Worm (Caenorhabditis elegans) whole organism, early embryonic: ENCODE results near the gene F41C3.1.

Experiments used
- F13C5.2 ChIP-seq: sonication (generic microtip); optimal IDR thresholded peaks from 2 replicates; lab custom pipeline; 2017; ENCODE audit warnings: mild to moderate bottlenecking, missing genetic modification characterization, inconsistent platforms, missing compliant biosample characterization
- ama-1 ChIP-seq: fragments of 150-350 bp; optimal IDR thresholded peaks from 2 replicates; lab custom pipeline; 2014
- ceh-36 ChIP-seq: sonication (generic microtip); optimal IDR thresholded peaks from 2 replicates; lab custom pipeline; 2016; ENCODE audit warnings: missing genetic modification characterization, inconsistent platforms, missing compliant biosample characterization
- flt-1 ChIP-seq: fragments of 200-800 bp; sonication (Bioruptor generic); IDR thresholded peaks from 2 replicates; pipeline ENCODE4 v1.3.6; 2022; ENCODE audit warnings: missing genetic modification characterization, missing compliant biosample characterization
- pes-1 ChIP-seq: fragments of 200-800 bp; sonication (Bioruptor generic); IDR thresholded peaks from 2 replicates; pipeline ENCODE4 v1.3.6; 2022; ENCODE audit warnings: missing genetic modification reagents, missing genetic modification characterization, missing compliant biosample characterization
- tbx-11 ChIP-seq: fragments of 200-800 bp; sonication (Bioruptor generic); IDR thresholded peaks from 2 replicates; pipeline ENCODE4 v1.3.6; 2022; ENCODE audit warnings: missing genetic modification characterization, missing compliant biosample characterization
- tbx-37 ChIP-seq: fragments of 200-800 bp; sonication (Bioruptor generic); conservative IDR thresholded peaks from 2 replicates; pipeline ENCODE4 v1.3.6; 2022; ENCODE audit warnings: missing genetic modification reagents, missing genetic modification characterization, missing compliant biosample characterization
- tra-4 ChIP-seq: sonication (generic microtip); optimal IDR thresholded peaks from 2 replicates; lab custom pipeline; 2017; ENCODE audit warnings: missing genetic modification characterization, missing compliant biosample characterization

DNA sequence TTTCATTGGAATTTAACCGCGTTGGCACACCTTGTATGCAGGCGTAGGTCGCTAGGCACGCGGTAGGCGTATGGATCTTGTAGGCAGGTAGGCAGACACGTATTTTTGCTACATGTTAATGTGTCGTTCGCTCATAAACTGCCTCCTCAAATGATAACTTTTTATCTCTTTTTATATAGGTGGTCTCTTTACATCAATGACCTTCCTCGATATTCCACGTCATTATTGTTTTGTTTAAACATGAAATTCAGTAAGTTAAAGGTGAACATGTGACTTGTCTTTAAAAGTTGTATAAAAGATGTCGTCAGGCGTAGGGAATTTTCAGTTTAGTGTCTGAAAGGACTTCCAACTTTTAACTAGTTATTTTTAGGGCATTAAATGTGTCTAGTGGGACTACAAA is 4.4 kb upstream of the F41C3.1 start:
- no peak for TF ChIP-seq ama-1 (lab: Kevin White, UChicago)
- TF ChIP-seq flt-1 (GFP tag; lab: Robert Waterston, UW), result no peak
- TF ChIP-seq tra-4 (tag; lab: Kevin White, UChicago), result no peak
- no peak for TF ChIP-seq tbx-37 (GFP tag; lab: Robert Waterston, UW)
- TF ChIP-seq F13C5.2 (tag; lab: Kevin White, UChicago), result no peak
- no peak for TF ChIP-seq ceh-36
- TF ChIP-seq tbx-11 (GFP tag; lab: Robert Waterston, UW), result no peak
- TF ChIP-seq pes-1 (GFP tag; lab: Robert Waterston, UW), result no peak
